Fruit fly (Drosophila melanogaster) whole organism, embryonic: ENCODE data around the gene CG15160.
A peak's percentile ranks its signal among the peaks of the same experiment; 100 is the strongest.

Experiments
- Ada2b ChIP-seq: fragments of 200-800 bp; sonication (Bioruptor generic); IDR thresholded peaks from 2 replicates; pipeline ENCODE4 v1.3.6; 2022; ENCODE audit warnings: missing biosample characterization, missing genetic modification characterization
- Atf3 ChIP-seq: fragments of 200-800 bp; sonication (Bioruptor generic); optimal IDR thresholded peaks from 3 replicates; lab custom pipeline; 2016; ENCODE audit warnings: missing biosample characterization, missing genetic modification characterization
- CG10147 ChIP-seq: fragments of 200-800 bp; sonication (Bioruptor generic); optimal IDR thresholded peaks from 2 replicates; lab custom pipeline; 2019; ENCODE audit warnings: missing biosample characterization, mild to moderate bottlenecking, missing genetic modification characterization, moderate library complexity
- CG10267 ChIP-seq: fragments of 200-800 bp; sonication (Bioruptor generic); optimal IDR thresholded peaks from 2 replicates; lab custom pipeline; 2018; ENCODE audit warnings: missing biosample characterization, mild to moderate bottlenecking, missing genetic modification characterization, moderate library complexity
- CG10274 ChIP-seq: fragments of 200-800 bp; sonication (Bioruptor generic); optimal IDR thresholded peaks from 3 replicates; lab custom pipeline; 2017; ENCODE audit warnings: missing biosample characterization, mild to moderate bottlenecking, missing genetic modification characterization
- CG10543 ChIP-seq: fragments of 200-800 bp; sonication (Bioruptor generic); optimal IDR thresholded peaks from 3 replicates; lab custom pipeline; 2017; ENCODE audit warnings: missing biosample characterization, mild to moderate bottlenecking, missing genetic modification characterization, moderate library complexity
- CG11398 ChIP-seq: fragments of 200-800 bp; sonication (Bioruptor generic); optimal IDR thresholded peaks from 2 replicates; lab custom pipeline; 2016; ENCODE audit warnings: missing biosample characterization, missing genetic modification characterization
- CG11560 ChIP-seq: fragments of 200-800 bp; sonication (Bioruptor generic); IDR thresholded peaks from 3 replicates; pipeline ENCODE4 v1.3.6; 2022; ENCODE audit warnings: missing biosample characterization, missing genetic modification characterization
- CG12299 ChIP-seq: fragments of 200-800 bp; sonication (Bioruptor generic); optimal IDR thresholded peaks from 2 replicates; lab custom pipeline; 2018; ENCODE audit warnings: missing biosample characterization, mild to moderate bottlenecking, missing genetic modification characterization
- CG13296 ChIP-seq: fragments of 200-800 bp; sonication (Bioruptor generic); optimal IDR thresholded peaks from 3 replicates; lab custom pipeline; 2018; ENCODE audit warnings: missing biosample characterization, mild to moderate bottlenecking, missing genetic modification characterization
- CG15601 ChIP-seq: fragments of 200-800 bp; sonication (Bioruptor generic); optimal IDR thresholded peaks from 3 replicates; lab custom pipeline; 2019; ENCODE audit warnings: missing biosample characterization, mild to moderate bottlenecking, missing genetic modification characterization, moderate library complexity
- CG1603 ChIP-seq: fragments of 200-800 bp; sonication (Bioruptor generic); optimal IDR thresholded peaks from 2 replicates; lab custom pipeline; 2019; ENCODE audit warnings: missing biosample characterization, mild to moderate bottlenecking, missing genetic modification characterization, moderate library complexity
- CG1647 ChIP-seq: fragments of 200-800 bp; sonication (Bioruptor generic); optimal IDR thresholded peaks from 3 replicates; lab custom pipeline; 2016; ENCODE audit warnings: missing biosample characterization, missing genetic modification characterization
- CG17359 ChIP-seq: fragments of 200-800 bp; sonication (Bioruptor generic); optimal IDR thresholded peaks from 3 replicates; lab custom pipeline; 2018; ENCODE audit warnings: missing biosample characterization, mild to moderate bottlenecking, missing genetic modification characterization, moderate library complexity
- CG2129 ChIP-seq: fragments of 200-800 bp; sonication (Bioruptor generic); IDR thresholded peaks from 2 replicates; pipeline ENCODE4 v1.3.6; 2022; ENCODE audit warnings: missing biosample characterization, missing genetic modification characterization; ENCODE audit not compliant: partially characterized antibody
- CG31224 ChIP-seq: fragments of 200-800 bp; sonication (Bioruptor generic); IDR thresholded peaks from 2 replicates; pipeline ENCODE4 v1.3.6; 2022; ENCODE audit warnings: missing biosample characterization, missing genetic modification characterization
- CG3163 ChIP-seq: fragments of 200-800 bp; sonication (Bioruptor generic); optimal IDR thresholded peaks from 3 replicates; lab custom pipeline; 2016; ENCODE audit warnings: missing biosample characterization, missing genetic modification characterization
- CG32767 ChIP-seq: fragments of 200-800 bp; sonication (Bioruptor generic); IDR thresholded peaks from 2 replicates; pipeline ENCODE4 v1.3.6; 2022; ENCODE audit warnings: missing biosample characterization, missing genetic modification characterization
- CG3847 ChIP-seq: fragments of 200-800 bp; sonication (Bioruptor generic); IDR thresholded peaks from 2 replicates; pipeline ENCODE4 v1.3.6; 2022; ENCODE audit warnings: missing biosample characterization, missing genetic modification characterization
- CG5953 ChIP-seq: fragments of 200-800 bp; sonication (Bioruptor generic); IDR thresholded peaks from 2 replicates; pipeline ENCODE4 v1.3.6; 2022; ENCODE audit warnings: missing biosample characterization, missing genetic modification characterization
- CG6254 ChIP-seq: fragments of 200-800 bp; sonication (Bioruptor generic); optimal IDR thresholded peaks from 3 replicates; lab custom pipeline; 2017; ENCODE audit warnings: mild to moderate bottlenecking, missing biosample characterization, missing genetic modification reagents, missing genetic modification characterization
- CG6654 ChIP-seq: fragments of 200-800 bp; sonication (Bioruptor generic); optimal IDR thresholded peaks from 2 replicates; lab custom pipeline; 2017; ENCODE audit warnings: missing biosample characterization, mild to moderate bottlenecking, missing genetic modification characterization
- CG6683 ChIP-seq: fragments of 200-800 bp; sonication (Bioruptor generic); optimal IDR thresholded peaks from 2 replicates; lab custom pipeline; 2017; ENCODE audit warnings: missing biosample characterization, mild to moderate bottlenecking, missing genetic modification characterization, missing genetic modification reagents
- CG6854 ChIP-seq: fragments of 200-800 bp; sonication (Bioruptor generic); optimal IDR thresholded peaks from 3 replicates; lab custom pipeline; 2017; ENCODE audit warnings: missing biosample characterization, mild to moderate bottlenecking, missing genetic modification characterization
- CG8765 ChIP-seq: fragments of 200-800 bp; sonication (Bioruptor generic); IDR thresholded peaks from 2 replicates; pipeline ENCODE4 v1.3.6; 2022; ENCODE audit warnings: missing biosample characterization, missing genetic modification characterization
- CG9215 ChIP-seq: fragments of 200-800 bp; sonication (Bioruptor generic); IDR thresholded peaks from 2 replicates; pipeline ENCODE4 v1.3.6; 2022; ENCODE audit warnings: missing biosample characterization, missing genetic modification characterization
- Dip3 ChIP-seq: fragments of 200-800 bp; sonication (Bioruptor generic); optimal IDR thresholded peaks from 3 replicates; lab custom pipeline; 2016; ENCODE audit warnings: missing biosample characterization, missing genetic modification characterization
- MTF-1 ChIP-seq: fragments of 200-800 bp; sonication (Bioruptor generic); optimal IDR thresholded peaks from 2 replicates; lab custom pipeline; 2018; ENCODE audit warnings: missing biosample characterization, mild to moderate bottlenecking, missing genetic modification characterization, borderline replicate concordance
- Optix ChIP-seq: fragments of 200-800 bp; sonication (Bioruptor generic); IDR thresholded peaks from 3 replicates; pipeline ENCODE4 v1.3.6; 2022; ENCODE audit warnings: missing biosample characterization, missing genetic modification characterization
- Tbp ChIP-seq: fragments of >200 bp; optimal IDR thresholded peaks from 2 replicates; lab custom pipeline; 2018; ENCODE audit warnings: missing biosample characterization, missing genetic modification characterization
- ab ChIP-seq: fragments of 200-800 bp; sonication (Bioruptor generic); optimal IDR thresholded peaks from 2 replicates; lab custom pipeline; 2016; ENCODE audit warnings: missing biosample characterization, missing genetic modification characterization
- al ChIP-seq: fragments of 200-800 bp; sonication (Bioruptor generic); IDR thresholded peaks from 2 replicates; pipeline ENCODE4 v1.3.6; 2022; ENCODE audit warnings: missing biosample characterization, missing genetic modification characterization
- br ChIP-seq: fragments of >200 bp; optimal IDR thresholded peaks from 2 replicates; lab custom pipeline; 2017
- btn ChIP-seq: fragments of 200-800 bp; sonication (Bioruptor generic); optimal IDR thresholded peaks from 2 replicates; lab custom pipeline; 2016; ENCODE audit warnings: missing biosample characterization, missing genetic modification characterization
- chm ChIP-seq: fragments of 200-800 bp; sonication (Bioruptor generic); IDR thresholded peaks from 2 replicates; pipeline ENCODE4 v1.3.6; 2022; ENCODE audit warnings: missing biosample characterization, missing genetic modification characterization
- fru ChIP-seq: fragments of >200 bp; optimal IDR thresholded peaks from 2 replicates; lab custom pipeline; 2017
- ftz-f1 ChIP-seq: fragments of 200-800 bp; sonication (Bioruptor generic); optimal IDR thresholded peaks from 2 replicates; lab custom pipeline; 2016; ENCODE audit warnings: missing biosample characterization, missing genetic modification characterization
- hkb ChIP-seq, 2 experiments: fragments of 200-800 bp in 1 of 2; fragments of >200 bp in 1 of 2; sonication (Bioruptor generic) in 1 of 2; IDR thresholded peaks in 1 of 2; optimal IDR thresholded peaks in 1 of 2; 2 replicates each; pipeline versions ENCODE4 v1.3.6 to Lab custom; 2017 to 2022; ENCODE audit warnings: missing biosample characterization in 1 of 2, missing genetic modification characterization in 1 of 2
- jumu ChIP-seq: fragments of 200-800 bp; sonication (Bioruptor generic); optimal IDR thresholded peaks from 3 replicates; lab custom pipeline; 2016; ENCODE audit warnings: missing biosample characterization, missing genetic modification characterization
- ken ChIP-seq: fragments of 200-800 bp; sonication (Bioruptor generic); IDR thresholded peaks from 3 replicates; pipeline ENCODE4 v1.3.6; 2022; ENCODE audit warnings: missing biosample characterization, missing genetic modification characterization
- odd ChIP-seq: fragments of 200-800 bp; sonication (Bioruptor generic); optimal IDR thresholded peaks from 2 replicates; lab custom pipeline; 2017; ENCODE audit warnings: missing biosample characterization, mild to moderate bottlenecking, missing genetic modification characterization
- prd ChIP-seq, 3 experiments: fragments of >200 bp in 2 of 3; fragments of 200-800 bp in 1 of 3; sonication (Bioruptor generic) in 1 of 3; optimal IDR thresholded peaks in 2 of 3; IDR thresholded peaks in 1 of 3; 2 replicates in 2 of 3; 3 replicates in 1 of 3; pipeline versions ENCODE4 v1.3.6 to Lab custom; 2017 to 2022; ENCODE audit warnings: missing biosample characterization in 1 of 3, missing genetic modification characterization in 1 of 3
- psq ChIP-seq: fragments of 200-800 bp; sonication (Bioruptor generic); optimal IDR thresholded peaks from 2 replicates; lab custom pipeline; 2017; ENCODE audit warnings: missing biosample characterization, missing genetic modification characterization
- rib ChIP-seq: fragments of 200-800 bp; sonication (Bioruptor generic); IDR thresholded peaks from 2 replicates; pipeline ENCODE4 v1.3.6; 2022; ENCODE audit warnings: missing biosample characterization, missing genetic modification characterization
- ro ChIP-seq: fragments of 200-800 bp; sonication (Bioruptor generic); IDR thresholded peaks from 2 replicates; pipeline ENCODE4 v1.3.6; 2022; ENCODE audit warnings: missing biosample characterization, missing genetic modification characterization
- shn ChIP-seq: fragments of 200-800 bp; sonication (Bioruptor generic); optimal IDR thresholded peaks from 3 replicates; lab custom pipeline; 2016; ENCODE audit warnings: missing biosample characterization, missing genetic modification characterization
- slp2 ChIP-seq: fragments of 200-800 bp; sonication (Bioruptor generic); optimal IDR thresholded peaks from 2 replicates; lab custom pipeline; 2016; ENCODE audit warnings: missing biosample characterization, missing genetic modification characterization
- tx ChIP-seq: fragments of 200-800 bp; sonication (Bioruptor generic); optimal IDR thresholded peaks from 2 replicates; lab custom pipeline; 2016; ENCODE audit warnings: missing biosample characterization, missing genetic modification characterization
- zf30C ChIP-seq: fragments of 200-800 bp; sonication (Bioruptor generic); optimal IDR thresholded peaks from 3 replicates; lab custom pipeline; 2018; ENCODE audit warnings: missing biosample characterization, mild to moderate bottlenecking, missing genetic modification characterization
- zfh1 ChIP-seq: fragments of 200-800 bp; sonication (Bioruptor generic); IDR thresholded peaks from 3 replicates; pipeline ENCODE4 v1.3.6; 2022; ENCODE audit warnings: missing biosample characterization, missing genetic modification characterization
- zfh2 ChIP-seq: fragments of 200-800 bp; sonication (Bioruptor generic); optimal IDR thresholded peaks from 2 replicates; lab custom pipeline; 2016; ENCODE audit warnings: missing biosample characterization, missing genetic modification characterization

Gene CG15160

DNA sequence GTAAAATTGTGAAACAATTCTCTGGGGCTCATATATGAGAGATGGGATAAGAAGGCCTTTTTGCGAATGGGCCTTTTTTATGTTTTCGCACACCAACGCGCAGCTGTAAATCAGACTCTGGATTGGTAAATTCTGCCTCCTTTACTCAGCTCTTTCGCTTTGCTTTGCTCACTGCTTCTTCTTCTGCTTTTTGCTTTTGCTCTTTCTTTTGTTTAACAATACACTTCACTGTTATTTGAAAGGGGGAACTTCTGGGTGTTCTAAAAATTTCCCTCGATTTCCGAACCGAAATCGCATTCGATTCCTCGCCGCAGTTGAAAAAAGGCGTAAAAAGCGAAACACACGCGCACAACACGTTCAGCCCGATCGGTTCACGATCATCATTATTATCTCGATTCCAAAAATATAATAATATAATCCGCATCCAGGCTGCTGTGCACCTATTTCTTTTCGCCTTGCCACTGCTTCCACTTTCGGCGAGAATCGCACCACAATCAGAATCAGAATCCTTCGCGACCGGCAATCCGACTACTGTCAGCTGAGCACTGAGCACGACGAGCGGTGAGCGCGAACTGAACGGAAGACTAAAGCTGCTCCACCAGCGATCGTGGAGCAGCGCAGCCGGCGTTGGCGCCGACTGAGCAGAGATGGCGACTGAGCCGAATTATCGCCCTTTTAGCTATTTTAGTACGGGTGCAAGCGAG lies 18.8 kb upstream of the CG15160 start (continued):
- TF ChIP-seq MTF-1 (GFP tag; lab: Kevin White, UChicago), result peak; percentile 36
- TF ChIP-seq CG17359 (tag; lab: Kevin White, UChicago), result peak; percentile 10
- TF ChIP-seq Optix (GFP tag; lab: Robert Waterston, UW), result no peak
- TF ChIP-seq CG3847, result no peak
- TF ChIP-seq CG8765, result no peak
- no peak for TF ChIP-seq CG12299 (tag; lab: Kevin White, UChicago)
- 0 out of 3 replicates have a peak, but pooled peaks have one; percentile 38 for TF ChIP-seq zfh1
- no peak for TF ChIP-seq br (lab: Kevin White, UChicago)
- TF ChIP-seq CG6254, result no peak
- TF ChIP-seq CG3163 (GFP tag; lab: Kevin White, UChicago), result peak; percentile 17
- no peak for TF ChIP-seq CG1647
- peak; percentile 13 for TF ChIP-seq shn (GFP tag; lab: Kevin White, UChicago)
- TF ChIP-seq CG6854 (GFP tag; lab: Kevin White, UChicago), result no peak
- TF ChIP-seq odd (GFP tag; lab: Kevin White, UChicago), result no peak
- no peak for TF ChIP-seq CG5953 (GFP tag; lab: Robert Waterston, UW)
- no peak for TF ChIP-seq ro (GFP tag; lab: Robert Waterston, UW)
- TF ChIP-seq CG32767, result no peak
- TF ChIP-seq hkb (optimal IDR thresholded peaks at IDR 0.05; lab: Kevin White, UChicago), result no peak
- TF ChIP-seq hkb (GFP tag; IDR thresholded peaks at IDR 0.05; lab: Robert Waterston, UW), result peak; percentile 59; the same call in 1 of the 2 replicates
- TF ChIP-seq CG10147, result no peak
- no peak for TF ChIP-seq CG6683 (GFP tag; lab: Kevin White, UChicago)
- no peak for TF ChIP-seq btn (GFP tag; lab: Kevin White, UChicago)
- no peak for TF ChIP-seq fru (lab: Kevin White, UChicago)
- TF ChIP-seq CG31224 (GFP tag; lab: Robert Waterston, UW), result no peak
- no peak for TF ChIP-seq CG10274
- no peak for TF ChIP-seq CG6654 (GFP tag; lab: Kevin White, UChicago)
- TF ChIP-seq CG10543 (GFP tag; lab: Kevin White, UChicago), result no peak
- TF ChIP-seq zf30C (GFP tag; lab: Kevin White, UChicago), result no peak
- no peak for TF ChIP-seq prd (optimal IDR thresholded peaks at IDR 0.05; lab: Kevin White, UChicago)
- no peak for TF ChIP-seq prd (GFP tag; IDR thresholded peaks at IDR 0.05; lab: Robert Waterston, UW)
- no peak for TF ChIP-seq psq (GFP tag; lab: Kevin White, UChicago)
- TF ChIP-seq chm (GFP tag; lab: Robert Waterston, UW), result peak; percentile 84
- no peak for TF ChIP-seq Ada2b (GFP tag; lab: Robert Waterston, UW)
- no peak for TF ChIP-seq Tbp (GFP tag; lab: Kevin White, UChicago)
- TF ChIP-seq ftz-f1 (GFP tag; lab: Kevin White, UChicago), result peak; percentile 30
- no peak for TF ChIP-seq CG13296
- no peak for TF ChIP-seq rib
- no peak for TF ChIP-seq CG1603 (tag; lab: Kevin White, UChicago)
- TF ChIP-seq ab, result no peak
- TF ChIP-seq CG11398 (GFP tag; lab: Kevin White, UChicago), result no peak
- TF ChIP-seq CG10267 (tag; lab: Kevin White, UChicago), result no peak
- TF ChIP-seq CG2129, result no peak
- TF ChIP-seq ken (GFP tag; lab: Robert Waterston, UW), result peak; percentile 22; the same call in 1 of the 3 replicates
- TF ChIP-seq slp2 (GFP tag; lab: Kevin White, UChicago), result no peak
- TF ChIP-seq Dip3, result no peak
- no peak for TF ChIP-seq al (GFP tag; lab: Robert Waterston, UW)
- no peak for TF ChIP-seq CG9215 (GFP tag; lab: Robert Waterston, UW)
- TF ChIP-seq jumu (GFP tag; lab: Kevin White, UChicago), result no peak
- no peak for TF ChIP-seq CG15601 (tag; lab: Kevin White, UChicago)
- no peak for TF ChIP-seq tx (GFP tag; lab: Kevin White, UChicago)
- no peak for TF ChIP-seq CG11560 (tag; lab: Robert Waterston, UW)
- TF ChIP-seq zfh2, result no peak
- TF ChIP-seq Atf3 (GFP tag; lab: Kevin White, UChicago), result no peak
